Worm (Caenorhabditis elegans): Measurements from ENCODE around the gene F31E9.3.

DNA sequence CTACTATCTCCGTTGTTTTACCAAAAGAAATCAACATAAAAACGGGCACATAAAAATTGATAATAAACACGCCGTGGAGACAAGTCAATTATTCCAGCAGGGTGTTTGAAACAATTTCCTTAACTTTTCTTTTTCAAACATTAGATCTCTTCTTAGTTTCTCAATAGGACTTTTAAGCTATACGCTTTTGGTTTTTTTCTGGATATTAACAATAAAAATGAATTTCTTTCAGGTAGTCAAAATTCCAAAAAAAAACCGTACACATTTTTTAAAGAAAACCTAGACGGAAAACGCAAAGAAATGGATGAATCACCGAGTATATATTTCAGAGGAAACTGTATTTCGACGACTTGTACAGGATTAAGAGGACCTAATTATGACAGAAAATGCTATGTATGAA lies 8.9 kb downstream of the F31E9.3 start, which contains the start of gene fbxa-185:
- TF ChIP-seq efl-3 (GFP tag; optimal IDR thresholded peaks at IDR 0.05), result no peak
- TF ChIP-seq ztf-11 (tag; optimal IDR thresholded peaks at IDR 0.05), result no peak
- no peak for TF ChIP-seq elt-2 (tag; optimal IDR thresholded peaks at IDR 0.05)
- TF ChIP-seq fkh-10 (GFP tag; optimal IDR thresholded peaks at IDR 0.05), result no peak
- TF ChIP-seq nhr-84 (tag; optimal IDR thresholded peaks at IDR 0.05), result no peak
- no peak for TF ChIP-seq zag-1 (tag; optimal IDR thresholded peaks at IDR 0.05)
- TF ChIP-seq unc-86 (tag; optimal IDR thresholded peaks at IDR 0.05), result no peak
- no peak for TF ChIP-seq egl-27 (tag; optimal IDR thresholded peaks at IDR 0.05)
- no peak for TF ChIP-seq ama-1 (optimal IDR thresholded peaks at IDR 0.05)
- no peak for TF ChIP-seq nhr-76 (tag; optimal IDR thresholded peaks at IDR 0.05)
- no peak for TF ChIP-seq rnt-1 (tag; optimal IDR thresholded peaks at IDR 0.05)

Data from whole organism, L1 larva.